Worm (Caenorhabditis elegans): ENCODE data around the gene F40G9.5.

ce11 chrIII:191803-192202, 10.7 kb downstream of the F40G9.5 start, which contains the start of gene sec-20:
- TF ChIP-seq nhr-77 (tag; optimal IDR thresholded peaks at IDR 0.05): no peak
- TF ChIP-seq unc-39 (tag; optimal IDR thresholded peaks at IDR 0.05): no peak
- TF ChIP-seq nhr-28 (tag; optimal IDR thresholded peaks at IDR 0.05): no peak
- TF ChIP-seq pqm-1 (tag; optimal IDR thresholded peaks at IDR 0.05): no peak
- TF ChIP-seq set-16 (GFP tag; IDR thresholded peaks at IDR 0.05): no peak
- TF ChIP-seq egl-43 (GFP tag; IDR thresholded peaks at IDR 0.05): no peak
- no peak for TF ChIP-seq R02D3.7 (tag; optimal IDR thresholded peaks at IDR 0.05)
